Fruit fly (Drosophila melanogaster): ENCODE data around the gene CG9004.

CG9004 gene

DNA sequence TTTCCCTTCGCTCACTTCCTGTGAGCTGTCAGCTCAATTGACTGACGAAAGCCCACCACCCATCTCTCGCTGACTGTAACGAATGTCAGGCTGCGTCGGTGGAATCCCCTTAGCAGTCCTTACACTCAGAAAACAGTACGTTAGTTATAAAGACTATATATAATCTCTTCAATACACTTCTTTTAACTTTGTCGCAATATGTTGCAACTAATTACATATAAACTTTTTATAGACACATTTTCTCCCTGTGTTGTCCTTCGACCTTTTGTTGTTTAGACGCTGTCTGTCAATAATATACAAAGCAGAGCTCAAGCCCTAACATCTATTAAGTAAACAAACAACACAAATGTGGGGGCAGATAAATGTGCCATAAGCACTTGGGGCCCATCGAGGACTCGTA is 47.6 kb downstream of the CG9004 start (continued):
- no peak for TF ChIP-seq lov (optimal IDR thresholded peaks at IDR 0.05)
- TF ChIP-seq lov (GFP tag; IDR thresholded peaks at IDR 0.05): no peak
- TF ChIP-seq CG11093 (GFP tag; IDR thresholded peaks at IDR 0.05): no peak
- TF ChIP-seq CG12744 (GFP tag; optimal IDR thresholded peaks at IDR 0.05): no peak
- TF ChIP-seq CG31388 (GFP tag; optimal IDR thresholded peaks at IDR 0.05): no peak
- no peak for TF ChIP-seq amos (GFP tag; IDR thresholded peaks at IDR 0.05; ENCODE audit: partially characterized antibody)
- no peak for TF ChIP-seq sens-2 (GFP tag; IDR thresholded peaks at IDR 0.05)
- no peak for TF ChIP-seq schlank (tag; optimal IDR thresholded peaks at IDR 0.05)
- TF ChIP-seq row (GFP tag; IDR thresholded peaks at IDR 0.05): peak; percentile 32; the same call in 1 of the 3 replicates
- TF ChIP-seq gcm (GFP tag; optimal IDR thresholded peaks at IDR 0.05): no peak
- TF ChIP-seq CG15269 (tag; optimal IDR thresholded peaks at IDR 0.05): no peak
- TF ChIP-seq HLH4C (GFP tag; IDR thresholded peaks at IDR 0.05; ENCODE audit: partially characterized antibody): no peak
- TF ChIP-seq Vsx1 (GFP tag; optimal IDR thresholded peaks at IDR 0.05): no peak
- TF ChIP-seq Stat92E (GFP tag; optimal IDR thresholded peaks at IDR 0.05): no peak
- 0 out of 3 replicates have a peak, but pooled peaks have one; percentile 12 for TF ChIP-seq CG2889 (GFP tag; IDR thresholded peaks at IDR 0.05)
- no peak for TF ChIP-seq Myb (GFP tag; optimal IDR thresholded peaks at IDR 0.05)
- TF ChIP-seq Dek (tag; optimal IDR thresholded peaks at IDR 0.05): no peak
- TF ChIP-seq CG8359 (GFP tag; optimal IDR thresholded peaks at IDR 0.05; ENCODE audit: borderline replicate concordance): no peak
- TF ChIP-seq ttk (GFP tag; IDR thresholded peaks at IDR 0.05): no peak
- TF ChIP-seq CG31365 (tag; optimal IDR thresholded peaks at IDR 0.05): no peak
- TF ChIP-seq CG5953 (GFP tag; IDR thresholded peaks at IDR 0.05): no peak
- no peak for TF ChIP-seq CG11085 (GFP tag; IDR thresholded peaks at IDR 0.05)
- TF ChIP-seq CG16779 (GFP tag; IDR thresholded peaks at IDR 0.05): no peak
- TF ChIP-seq slbo (GFP tag; IDR thresholded peaks at IDR 0.05): peak; percentile 40; the same call in 1 of the 2 replicates
- no peak for TF ChIP-seq sisA (GFP tag; IDR thresholded peaks at IDR 0.05)
- TF ChIP-seq CG34422 (GFP tag; IDR thresholded peaks at IDR 0.05): 0 out of 3 replicates have a peak, but pooled peaks have one; percentile 11
- no peak for TF ChIP-seq nom (GFP tag; optimal IDR thresholded peaks at IDR 0.05)
- no peak for TF ChIP-seq Mad (GFP tag; optimal IDR thresholded peaks at IDR 0.05)
- TF ChIP-seq sens (GFP tag): peak; percentile 36
- TF ChIP-seq CG3281 (GFP tag; optimal IDR thresholded peaks at IDR 0.05): no peak
- no peak for TF ChIP-seq Taf1 (GFP tag; IDR thresholded peaks at IDR 0.05)
- TF ChIP-seq tin (GFP tag; optimal IDR thresholded peaks at IDR 0.05): no peak
- TF ChIP-seq lab (GFP tag; optimal IDR thresholded peaks at IDR 0.05): peak; percentile 53
- peak; percentile 4 for TF ChIP-seq CG13894 (tag; optimal IDR thresholded peaks at IDR 0.05)
- TF ChIP-seq CG9437 (GFP tag; optimal IDR thresholded peaks at IDR 0.05): no peak
- no peak for TF ChIP-seq Ssrp (tag; optimal IDR thresholded peaks at IDR 0.05)
- TF ChIP-seq Drgx (GFP tag; IDR thresholded peaks at IDR 0.05): no peak
- TF ChIP-seq pfk (GFP tag; optimal IDR thresholded peaks at IDR 0.05): no peak
- no peak for TF ChIP-seq CG11456 (GFP tag; IDR thresholded peaks at IDR 0.05)
- TF ChIP-seq caup (GFP tag; optimal IDR thresholded peaks at IDR 0.05; ENCODE audit: severe bottlenecking): peak; percentile 12
- TF ChIP-seq dpn (GFP tag; optimal IDR thresholded peaks at IDR 0.05): no peak
- no peak for TF ChIP-seq pita (GFP tag; optimal IDR thresholded peaks at IDR 0.05)
- no peak for TF ChIP-seq Rx (GFP tag; IDR thresholded peaks at IDR 0.05)
- no peak for TF ChIP-seq sna (GFP tag; IDR thresholded peaks at IDR 0.05; ENCODE audit: partially characterized antibody)
- TF ChIP-seq repo (GFP tag; optimal IDR thresholded peaks at IDR 0.05): no peak
- no peak for TF ChIP-seq Chrac-16 (GFP tag; optimal IDR thresholded peaks at IDR 0.05)
- no peak for TF ChIP-seq CoRest (tag; optimal IDR thresholded peaks at IDR 0.05)
- no peak for TF ChIP-seq HHEX (GFP tag; optimal IDR thresholded peaks at IDR 0.05)
- no peak for TF ChIP-seq CG1792 (GFP tag; optimal IDR thresholded peaks at IDR 0.05)
- TF ChIP-seq Hr51 (GFP tag; optimal IDR thresholded peaks at IDR 0.05): peak in 1 of 2 experiments; percentile 15
- TF ChIP-seq bigmax (GFP tag; optimal IDR thresholded peaks at IDR 0.05): no peak
